Worm (Caenorhabditis elegans) whole organism, L4 larva: ENCODE measurements around the gene nlp-79.

ENCODE experiments used
- F44E2.7 ChIP-seq: fragments of 200-800 bp; sonication (Bioruptor generic); IDR thresholded peaks from 2 replicates; pipeline ENCODE4 v2.1.2; 2022; ENCODE audit warnings: missing genetic modification characterization, missing compliant biosample characterization
- aly-2 ChIP-seq: sonication (generic microtip); optimal IDR thresholded peaks from 2 replicates; lab custom pipeline; 2018; ENCODE audit warnings: missing biosample characterization, missing genetic modification characterization
- skn-1 ChIP-seq: fragments of 150-350 bp; optimal IDR thresholded peaks from 2 replicates; lab custom pipeline; 2014; ENCODE audit warnings: missing biosample characterization, missing genetic modification characterization
- ztf-7 ChIP-seq: fragments of 150-350 bp; optimal IDR thresholded peaks from 2 replicates; lab custom pipeline; 2014; ENCODE audit warnings: missing biosample characterization, missing genetic modification characterization

- TF ChIP-seq skn-1 (tag; lab: Kevin White, UChicago), result no peak
- TF ChIP-seq F44E2.7 (GFP tag; lab: Robert Waterston, UW), result no peak
- TF ChIP-seq aly-2 (tag; lab: Kevin White, UChicago), result no peak
- TF ChIP-seq ztf-7 (tag; lab: Kevin White, UChicago), result no peak
These were observed 38.5 kb upstream of the nlp-79 start for ce11 chrIV:13110876-13111275.
